Worm (Caenorhabditis elegans): ENCODE data around the gene droe-8.

DNA sequence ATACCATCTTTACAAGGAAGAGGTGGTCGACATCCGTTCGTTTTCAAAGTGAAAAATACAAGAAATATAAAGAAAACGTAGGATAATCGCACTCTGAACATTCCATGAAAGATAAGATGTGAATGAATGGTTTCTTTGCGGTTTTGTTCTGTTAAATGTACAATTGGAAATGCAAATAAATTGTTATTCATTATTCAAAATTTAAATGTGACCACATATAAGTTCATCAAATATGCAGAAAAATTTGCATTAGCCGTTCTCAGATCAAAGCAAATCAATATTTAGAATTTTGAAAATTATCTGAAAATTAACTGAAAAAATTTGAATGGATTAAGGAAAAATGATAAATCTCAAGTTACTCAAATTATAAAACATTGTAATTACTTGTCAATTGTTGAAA, 14.4 kb upstream of the droe-8 start, which contains the start of gene ZC178.2:
- TF ChIP-seq dao-5 (tag; optimal IDR thresholded peaks at IDR 0.05) (no peak), him-1 (tag; optimal IDR thresholded peaks at IDR 0.05) (no peak), W03F9.2 (tag; optimal IDR thresholded peaks at IDR 0.05) (no peak)
